Worm (Caenorhabditis elegans): ENCODE measurements around the gene mboa-7.

ce11 chrX:10474998-10475577 lies 49.3 kb downstream of the mboa-7 start, which contains the start of gene elt-4:
- TF ChIP-seq W03F9.2 (tag; optimal IDR thresholded peaks at IDR 0.05) = no peak
- no peak for TF ChIP-seq him-1 (tag; optimal IDR thresholded peaks at IDR 0.05)
- TF ChIP-seq dao-5 (tag; optimal IDR thresholded peaks at IDR 0.05) = no peak

All from whole organism, L4/young adult.